Worm (Caenorhabditis elegans) whole organism, young adult: Measurements from ENCODE around the gene Y58A7A.2.

Source experiments
- C06A6.2 ChIP-seq: fragments of 200-800 bp; sonication (Bioruptor generic); conservative IDR thresholded peaks from 2 replicates; pipeline ENCODE4 v1.3.6; 2022; ENCODE audit warnings: missing genetic modification characterization, missing compliant biosample characterization
- F10E7.11 ChIP-seq: sonication (generic microtip); optimal IDR thresholded peaks from 2 replicates; lab custom pipeline; 2017; ENCODE audit warnings: mild to moderate bottlenecking, missing genetic modification characterization, moderate library complexity, missing compliant biosample characterization
- F23B12.7 ChIP-seq: sonication (generic microtip); optimal IDR thresholded peaks from 2 replicates; lab custom pipeline; 2017; ENCODE audit warnings: missing genetic modification characterization, mild to moderate bottlenecking, missing compliant biosample characterization, antibody characterized with exemption, moderate library complexity; ENCODE audit not compliant: insufficient read depth
- F33H1.4 ChIP-seq: fragments of 200-800 bp; sonication (Bioruptor generic); IDR thresholded peaks from 2 replicates; pipeline ENCODE4 v1.3.6; 2022; ENCODE audit warnings: missing genetic modification reagents, missing genetic modification characterization, missing compliant biosample characterization
- F37B4.10 ChIP-seq: fragments of 200-800 bp; sonication (Bioruptor generic); IDR thresholded peaks from 2 replicates; pipeline ENCODE4 v1.3.6; 2022; ENCODE audit warnings: missing genetic modification characterization, missing compliant biosample characterization
- F52B5.7 ChIP-seq: sonication (generic microtip); optimal IDR thresholded peaks from 2 replicates; lab custom pipeline; 2016; ENCODE audit warnings: mild to moderate bottlenecking, missing genetic modification characterization, missing compliant biosample characterization
- Y67H2A.10 ChIP-seq: fragments of 200-800 bp; sonication (Bioruptor generic); conservative IDR thresholded peaks from 2 replicates; pipeline ENCODE4 v1.3.6; 2022; ENCODE audit warnings: missing genetic modification reagents, missing genetic modification characterization, missing compliant biosample characterization
- ZK185.1 ChIP-seq: sonication (generic microtip); optimal IDR thresholded peaks from 2 replicates; lab custom pipeline; 2016; ENCODE audit warnings: mild to moderate bottlenecking, missing genetic modification characterization, missing compliant biosample characterization; ENCODE audit not compliant: poor library complexity, severe bottlenecking
- athp-1 ChIP-seq: sonication (generic microtip); optimal IDR thresholded peaks from 2 replicates; lab custom pipeline; 2017; ENCODE audit warnings: mild to moderate bottlenecking, missing genetic modification characterization, missing compliant biosample characterization
- attf-5 ChIP-seq: fragments of 200-800 bp; sonication (Bioruptor generic); optimal IDR thresholded peaks from 2 replicates; lab custom pipeline; 2018; ENCODE audit warnings: mild to moderate bottlenecking, missing genetic modification characterization, missing compliant biosample characterization
- attf-6 ChIP-seq: fragments of 200-800 bp; sonication (Bioruptor generic); IDR thresholded peaks from 2 replicates; pipeline ENCODE4 v1.3.6; 2022; ENCODE audit warnings: missing genetic modification reagents, missing genetic modification characterization, missing compliant biosample characterization
- cebp-1 ChIP-seq, 2 experiments: fragments of 200-800 bp in 1 of 2; sonication (Bioruptor generic) in 1 of 2; sonication (generic microtip) in 1 of 2; IDR thresholded peaks in 1 of 2; optimal IDR thresholded peaks in 1 of 2; 2 replicates each; pipeline versions ENCODE4 v1.3.6 to Lab custom; 2017 to 2022; ENCODE audit warnings: missing compliant biosample characterization in 2 of 2, missing genetic modification characterization in 2 of 2, mild to moderate bottlenecking in 1 of 2, missing genetic modification reagents in 1 of 2, moderate library complexity in 1 of 2
- ceh-27 ChIP-seq: fragments of 200-800 bp; sonication (Bioruptor generic); optimal IDR thresholded peaks from 2 replicates; lab custom pipeline; 2018; ENCODE audit warnings: mild to moderate bottlenecking, missing genetic modification characterization, moderate library complexity, missing compliant biosample characterization
- ceh-40 ChIP-seq: fragments of 200-800 bp; sonication (Bioruptor generic); IDR thresholded peaks from 2 replicates; pipeline ENCODE4 v1.3.6; 2022; ENCODE audit warnings: missing genetic modification characterization, missing compliant biosample characterization
- ceh-58 ChIP-seq: fragments of 200-800 bp; sonication (Bioruptor generic); IDR thresholded peaks from 2 replicates; pipeline ENCODE4 v1.3.6; 2022; ENCODE audit warnings: missing genetic modification characterization, missing compliant biosample characterization
- ets-4 ChIP-seq: fragments of 200-800 bp; sonication (Bioruptor generic); optimal IDR thresholded peaks from 2 replicates; lab custom pipeline; 2018; ENCODE audit warnings: mild to moderate bottlenecking, missing genetic modification characterization, missing compliant biosample characterization
- lin-35 ChIP-seq, 3 experiments: fragments of 150-350 bp in 2 of 3; sonication (generic microtip) in 1 of 3; optimal IDR thresholded peaks; 2 replicates each; lab custom pipeline; 2014 to 2018; ENCODE audit warnings: missing biosample characterization in 3 of 3, missing genetic modification characterization in 3 of 3, missing genetic modification reagents in 3 of 3
- lin-54 ChIP-seq: fragments of 200-800 bp; sonication (Bioruptor generic); optimal IDR thresholded peaks from 2 replicates; lab custom pipeline; 2018; ENCODE audit warnings: mild to moderate bottlenecking, missing genetic modification characterization, missing compliant biosample characterization
- madf-8 ChIP-seq: fragments of 200-800 bp; sonication (Bioruptor generic); conservative IDR thresholded peaks from 2 replicates; pipeline ENCODE4 v1.3.6; 2022; ENCODE audit warnings: missing genetic modification reagents, missing genetic modification characterization, missing compliant biosample characterization
- mcd-1 ChIP-seq: fragments of 200-800 bp; sonication (Bioruptor generic); IDR thresholded peaks from 2 replicates; pipeline ENCODE4 v1.3.6; 2022; ENCODE audit warnings: missing genetic modification reagents, missing genetic modification characterization, missing compliant biosample characterization
- mel-28 ChIP-seq: sonication (generic microtip); optimal IDR thresholded peaks from 2 replicates; lab custom pipeline; 2016; ENCODE audit warnings: borderline replicate concordance, mild to moderate bottlenecking, missing genetic modification characterization, missing compliant biosample characterization
- mes-4 ChIP-seq: sonication (generic microtip); optimal IDR thresholded peaks from 2 replicates; lab custom pipeline; 2016; ENCODE audit warnings: missing genotype, missing genetic modification characterization, missing compliant biosample characterization
- nhr-80 ChIP-seq: sonication (generic microtip); optimal IDR thresholded peaks from 2 replicates; lab custom pipeline; 2016; ENCODE audit warnings: missing genetic modification characterization, missing compliant biosample characterization
- sea-2 ChIP-seq: fragments of 200-800 bp; sonication (Bioruptor generic); IDR thresholded peaks from 2 replicates; pipeline ENCODE4 v1.3.6; 2022; ENCODE audit warnings: missing genetic modification characterization, missing compliant biosample characterization
- unc-62 ChIP-seq: fragments of 150-350 bp; optimal IDR thresholded peaks from 2 replicates; lab custom pipeline; 2014; ENCODE audit warnings: missing biosample characterization, missing genetic modification reagents, missing genetic modification characterization
- zfh-2 ChIP-seq: fragments of 200-800 bp; sonication (Bioruptor generic); conservative IDR thresholded peaks from 2 replicates; pipeline ENCODE4 v1.3.6; 2022; ENCODE audit warnings: missing genetic modification reagents, missing genetic modification characterization, missing compliant biosample characterization
- zim-3 ChIP-seq: sonication (generic microtip); optimal IDR thresholded peaks from 2 replicates; lab custom pipeline; 2017; ENCODE audit warnings: mild to moderate bottlenecking, missing genetic modification characterization, moderate library complexity, missing compliant biosample characterization
- ztf-18 ChIP-seq: sonication (generic microtip); optimal IDR thresholded peaks from 2 replicates; lab custom pipeline; 2016; ENCODE audit warnings: missing genotype, mild to moderate bottlenecking, missing genetic modification characterization, missing compliant biosample characterization
- ztf-22 ChIP-seq: fragments of 200-800 bp; sonication (Bioruptor generic); optimal IDR thresholded peaks from 2 replicates; lab custom pipeline; 2018; ENCODE audit warnings: mild to moderate bottlenecking, missing genetic modification characterization, moderate library complexity, missing compliant biosample characterization
- ztf-6 ChIP-seq: fragments of 200-800 bp; sonication (Bioruptor generic); IDR thresholded peaks from 2 replicates; pipeline ENCODE4 v1.3.6; 2022; ENCODE audit warnings: missing genetic modification reagents, missing genetic modification characterization, missing compliant biosample characterization

The Y58A7A.2 gene

DNA sequence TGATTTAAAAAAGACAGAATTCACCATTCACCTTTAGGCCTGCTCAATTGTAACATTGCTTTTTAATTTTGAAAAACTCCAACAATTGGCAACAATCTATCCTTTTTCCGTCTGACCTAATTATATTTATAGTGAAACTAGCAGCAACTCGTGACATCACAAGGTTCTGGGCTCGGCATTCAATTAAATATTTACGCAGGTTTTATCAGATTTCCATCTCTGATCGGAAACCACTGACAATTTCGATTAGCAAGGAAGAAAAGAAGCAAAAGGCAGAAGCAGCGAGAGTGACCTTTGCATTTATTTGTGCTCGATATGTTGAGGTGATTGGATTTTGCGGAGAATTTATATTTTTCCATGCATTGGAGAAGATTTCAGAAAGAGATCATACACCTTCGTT lies 18.4 kb upstream of the Y58A7A.2 start:
- TF ChIP-seq mcd-1 (GFP tag; lab: Robert Waterston, UW), result no peak
- no peak for TF ChIP-seq zim-3 (tag; lab: Kevin White, UChicago)
- no peak for TF ChIP-seq lin-54 (GFP tag; lab: Kevin White, UChicago)
- TF ChIP-seq F52B5.7 (tag; lab: Kevin White, UChicago), result no peak

DNA sequence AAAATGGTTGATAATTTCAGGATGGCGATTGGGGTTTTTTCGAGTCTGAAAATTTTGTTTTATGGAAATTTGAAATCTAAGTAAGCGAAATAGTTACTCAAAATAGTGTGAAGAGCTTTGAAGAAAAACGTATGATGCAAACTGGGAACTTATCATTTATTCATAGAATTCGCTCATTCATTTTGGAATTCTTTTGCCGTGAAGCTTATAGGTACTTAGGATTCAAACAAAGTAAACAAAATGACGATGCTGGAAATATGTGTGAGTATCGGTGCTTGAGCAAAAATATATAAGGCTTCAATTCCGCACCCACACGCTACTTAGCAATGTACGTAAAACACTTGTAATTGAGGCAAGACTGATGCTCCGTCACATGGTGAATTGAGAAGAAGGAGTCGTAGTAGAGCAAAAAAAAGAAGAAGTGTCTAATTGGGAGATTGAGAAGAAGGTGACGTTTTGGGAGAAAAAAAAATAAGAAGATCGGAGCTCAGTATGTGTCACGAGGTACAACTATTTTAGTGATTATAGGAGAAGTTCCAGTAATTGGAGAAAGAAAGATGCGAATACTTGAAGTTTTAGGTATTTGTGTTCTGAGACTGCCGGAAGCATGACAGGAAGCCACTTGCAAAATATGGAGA lies 17.6 kb upstream of the Y58A7A.2 start, which contains the start of gene glb-32:
Gene glb-32, minus strand, starts transcription at position 51 of the 638 bp plus-strand sequence.
- TF ChIP-seq sea-2 (GFP tag; lab: Robert Waterston, UW) (no peak), F33H1.4 (GFP tag; lab: Robert Waterston, UW) (no peak), ztf-18 (tag; lab: Kevin White, UChicago) (no peak), lin-35 (GFP tag; optimal IDR thresholded peaks at IDR 0.05; lab: Kevin White, UChicago) (no peak), mel-28 (tag; lab: Kevin White, UChicago) (no peak), athp-1 (tag; lab: Kevin White, UChicago) (no peak), ceh-27 (GFP tag; lab: Kevin White, UChicago) (no peak), ceh-58 (no peak), madf-8 (GFP tag; lab: Robert Waterston, UW) (no peak), F23B12.7 (no peak), F37B4.10 (GFP tag; lab: Robert Waterston, UW) (no peak), attf-5 (GFP tag; lab: Kevin White, UChicago) (no peak), ets-4 (GFP tag; lab: Kevin White, UChicago) (no peak), ztf-6 (GFP tag; lab: Robert Waterston, UW) (no peak), Y67H2A.10 (no peak)
- TF ChIP-seq, all 124 proteins: peak for 0

ce11 chrV:5088311-5088710 lies 16.3 kb upstream of the Y58A7A.2 start:
- no peak for TF ChIP-seq C06A6.2
- peak; percentile 21; the same call in 1 of the 2 replicates for TF ChIP-seq zfh-2 (GFP tag; lab: Robert Waterston, UW)

- TF ChIP-seq F10E7.11 (no peak), attf-6 (no peak), mes-4 (tag; lab: Kevin White, UChicago) (no peak), cebp-1 (GFP tag; IDR thresholded peaks at IDR 0.05; lab: Robert Waterston, UW) (peak; percentile 94), cebp-1 (tag; optimal IDR thresholded peaks at IDR 0.05; lab: Kevin White, UChicago) (peak; percentile 99), unc-62 (no peak), attf-5 (GFP tag; lab: Kevin White, UChicago) (peak; percentile 16), ztf-22 (GFP tag; lab: Kevin White, UChicago) (no peak), nhr-80 (tag; lab: Kevin White, UChicago) (peak; percentile 9), ceh-40 (no peak)
These were observed 15.0 kb upstream of the Y58A7A.2 start, which contains the start of gene Y58A7A.5 for ce11 chrV:5086919-5087404. Y58A7A.5 (minus strand) TSS chrV:5086969.

- TF ChIP-seq cebp-1 (GFP tag; IDR thresholded peaks at IDR 0.05; lab: Robert Waterston, UW) (peak; percentile 68; the same call in 1 of the 2 replicates), cebp-1 (tag; optimal IDR thresholded peaks at IDR 0.05; lab: Kevin White, UChicago) (peak; percentile 90), ZK185.1 (no peak)
These were observed 13.0 kb upstream of the Y58A7A.2 start, which contains the start of gene Y58A7A.4 for ce11 chrV:5084957-5085465. Y58A7A.4 (minus strand) TSS chrV:5085007.
